Fruit fly (Drosophila melanogaster) whole organism, embryonic: ENCODE measurements around the gene CG9132.

Experiments used
- Adf1 ChIP-seq: fragments of 200-800 bp; sonication (Bioruptor generic); IDR thresholded peaks from 2 replicates; pipeline ENCODE4 v1.3.6; 2022; ENCODE audit warnings: missing biosample characterization, missing genetic modification characterization
- Aef1 ChIP-seq: fragments of 200-800 bp; sonication (Bioruptor generic); IDR thresholded peaks from 3 replicates; pipeline ENCODE4 v1.3.6; 2022; ENCODE audit warnings: missing biosample characterization, missing genetic modification characterization
- Awh ChIP-seq: fragments of 200-800 bp; sonication (Bioruptor generic); IDR thresholded peaks from 2 replicates; pipeline ENCODE4, ENCODE4 v1.3.6; 2022; ENCODE audit warnings: missing biosample characterization, missing genetic modification characterization
- CG10431 ChIP-seq: fragments of 200-800 bp; sonication (Bioruptor generic); optimal IDR thresholded peaks from 3 replicates; lab custom pipeline; 2018; ENCODE audit warnings: missing biosample characterization, mild to moderate bottlenecking, missing genetic modification characterization
- CG10565 ChIP-seq: fragments of 200-800 bp; sonication (Bioruptor generic); optimal IDR thresholded peaks from 3 replicates; lab custom pipeline; 2016; ENCODE audit warnings: missing biosample characterization, mild to moderate bottlenecking, missing genetic modification characterization
- CG12071 ChIP-seq: fragments of 200-800 bp; sonication (Bioruptor generic); optimal IDR thresholded peaks from 3 replicates; lab custom pipeline; 2018; ENCODE audit warnings: missing biosample characterization, mild to moderate bottlenecking, missing genetic modification characterization
- CG12104 ChIP-seq: fragments of 200-800 bp; sonication (Bioruptor generic); optimal IDR thresholded peaks from 3 replicates; lab custom pipeline; 2016; ENCODE audit warnings: missing biosample characterization, missing genetic modification characterization
- CG12236 ChIP-seq: fragments of 200-800 bp; sonication (Bioruptor generic); optimal IDR thresholded peaks from 2 replicates; lab custom pipeline; 2016; ENCODE audit warnings: missing biosample characterization, missing genetic modification characterization
- CG17568 ChIP-seq: fragments of 200-800 bp; sonication (Bioruptor generic); optimal IDR thresholded peaks from 2 replicates; lab custom pipeline; 2018; ENCODE audit warnings: missing biosample characterization, mild to moderate bottlenecking, missing genetic modification characterization, moderate library complexity
- CG17612 ChIP-seq: fragments of 200-800 bp; sonication (Bioruptor generic); IDR thresholded peaks from 2 replicates; pipeline ENCODE4 v1.3.6; 2022; ENCODE audit warnings: missing biosample characterization, missing genetic modification characterization
- CG2889 ChIP-seq: fragments of 200-800 bp; sonication (Bioruptor generic); IDR thresholded peaks from 3 replicates; pipeline ENCODE4 v1.3.6; 2022; ENCODE audit warnings: missing biosample characterization, missing genetic modification characterization
- CG31388 ChIP-seq: fragments of 200-800 bp; sonication (Bioruptor generic); optimal IDR thresholded peaks from 2 replicates; lab custom pipeline; 2016; ENCODE audit warnings: missing biosample characterization, missing genetic modification characterization
- CG34224 ChIP-seq: fragments of 200-800 bp; sonication (Bioruptor generic); IDR thresholded peaks from 3 replicates; pipeline ENCODE4 v1.3.6; 2022; ENCODE audit warnings: missing biosample characterization, missing genetic modification characterization; ENCODE audit not compliant: partially characterized antibody
- CG4424 ChIP-seq: fragments of 200-800 bp; sonication (Bioruptor generic); optimal IDR thresholded peaks from 3 replicates; lab custom pipeline; 2016; ENCODE audit warnings: missing biosample characterization, missing genetic modification characterization
- CG4707 ChIP-seq: fragments of 200-800 bp; sonication (Bioruptor generic); optimal IDR thresholded peaks from 2 replicates; lab custom pipeline; 2018; ENCODE audit warnings: missing biosample characterization, mild to moderate bottlenecking, missing genetic modification characterization, moderate library complexity
- CG5953 ChIP-seq: fragments of 200-800 bp; sonication (Bioruptor generic); IDR thresholded peaks from 2 replicates; pipeline ENCODE4 v1.3.6; 2022; ENCODE audit warnings: missing biosample characterization, missing genetic modification characterization
- CG7786 ChIP-seq: fragments of 200-800 bp; sonication (Bioruptor generic); optimal IDR thresholded peaks from 2 replicates; lab custom pipeline; 2016; ENCODE audit warnings: missing biosample characterization, missing genetic modification characterization
- CG9437 ChIP-seq: fragments of 200-800 bp; sonication (Bioruptor generic); optimal IDR thresholded peaks from 2 replicates; lab custom pipeline; 2018; ENCODE audit warnings: missing biosample characterization, mild to moderate bottlenecking, missing genetic modification characterization
- CG9609 ChIP-seq: fragments of 200-800 bp; sonication (Bioruptor generic); optimal IDR thresholded peaks from 3 replicates; lab custom pipeline; 2016; ENCODE audit warnings: missing biosample characterization, missing genetic modification characterization
- CG9817 ChIP-seq: fragments of 200-800 bp; sonication (Bioruptor generic); optimal IDR thresholded peaks from 2 replicates; lab custom pipeline; 2018; ENCODE audit warnings: missing biosample characterization, mild to moderate bottlenecking, missing genetic modification characterization, moderate library complexity
- Fer1 ChIP-seq: fragments of 200-800 bp; sonication (Bioruptor generic); optimal IDR thresholded peaks from 2 replicates; lab custom pipeline; 2017; ENCODE audit warnings: missing biosample characterization, mild to moderate bottlenecking, missing genetic modification characterization
- Hey ChIP-seq: fragments of 200-800 bp; sonication (Bioruptor generic); optimal IDR thresholded peaks from 3 replicates; lab custom pipeline; 2018; ENCODE audit warnings: missing biosample characterization, mild to moderate bottlenecking, missing genetic modification characterization
- Hr39 ChIP-seq: fragments of >200 bp; optimal IDR thresholded peaks from 2 replicates; lab custom pipeline; 2017
- Jarid2 ChIP-seq: fragments of 200-800 bp; sonication (Bioruptor generic); optimal IDR thresholded peaks from 3 replicates; lab custom pipeline; 2017; ENCODE audit warnings: mild to moderate bottlenecking, missing biosample characterization, missing genetic modification reagents, missing genetic modification characterization
- NfI ChIP-seq: fragments of 200-800 bp; sonication (Bioruptor generic); optimal IDR thresholded peaks from 3 replicates; lab custom pipeline; 2018; ENCODE audit warnings: missing biosample characterization, mild to moderate bottlenecking, missing genetic modification characterization, moderate library complexity
- Sry-δ ChIP-seq: fragments of 200-800 bp; sonication (Bioruptor generic); optimal IDR thresholded peaks from 2 replicates; lab custom pipeline; 2016; ENCODE audit warnings: missing biosample characterization, missing genetic modification characterization
- Trl ChIP-seq, 3 experiments: fragments of >200 bp in 2 of 3; fragments of 200-800 bp in 1 of 3; sonication (Bioruptor generic) in 1 of 3; optimal IDR thresholded peaks; 2 replicates in 1 of 3; 3 replicates in 2 of 3; lab custom pipeline; 2016 to 2017; ENCODE audit warnings: missing biosample characterization in 1 of 3, missing genetic modification characterization in 1 of 3
- br ChIP-seq: fragments of >200 bp; optimal IDR thresholded peaks from 2 replicates; lab custom pipeline; 2017
- btn ChIP-seq: fragments of 200-800 bp; sonication (Bioruptor generic); optimal IDR thresholded peaks from 2 replicates; lab custom pipeline; 2016; ENCODE audit warnings: missing biosample characterization, missing genetic modification characterization
- cato ChIP-seq: fragments of 200-800 bp; sonication (Bioruptor generic); optimal IDR thresholded peaks from 2 replicates; lab custom pipeline; 2016; ENCODE audit warnings: missing biosample characterization, missing genetic modification characterization, borderline replicate concordance
- dati ChIP-seq: fragments of 200-800 bp; sonication (Bioruptor generic); IDR thresholded peaks from 2 replicates; pipeline ENCODE4 v1.3.6; 2022; ENCODE audit warnings: missing biosample characterization, missing genetic modification characterization
- dysf ChIP-seq: fragments of 200-800 bp; sonication (Bioruptor generic); IDR thresholded peaks from 3 replicates; pipeline ENCODE4 v1.3.6; 2022; ENCODE audit warnings: missing biosample characterization, missing genetic modification characterization
- gce ChIP-seq: fragments of 200-800 bp; sonication (Bioruptor generic); IDR thresholded peaks from 3 replicates; pipeline ENCODE4 v1.3.6; 2022; ENCODE audit warnings: missing biosample characterization, missing genetic modification characterization
- gem ChIP-seq: fragments of 200-800 bp; sonication (Bioruptor generic); optimal IDR thresholded peaks from 2 replicates; lab custom pipeline; 2019; ENCODE audit warnings: missing biosample characterization, mild to moderate bottlenecking, missing genetic modification characterization, moderate library complexity
- gsb ChIP-seq: fragments of 200-800 bp; sonication (Bioruptor generic); IDR thresholded peaks from 2 replicates; pipeline ENCODE4 v1.3.6; 2022; ENCODE audit warnings: missing biosample characterization, missing genetic modification characterization
- ham ChIP-seq: fragments of 200-800 bp; sonication (Bioruptor generic); IDR thresholded peaks from 2 replicates; pipeline ENCODE4 v1.3.6; 2022; ENCODE audit warnings: missing biosample characterization, missing genetic modification characterization
- lmd ChIP-seq: fragments of 200-800 bp; sonication (Bioruptor generic); IDR thresholded peaks from 2 replicates; pipeline ENCODE4 v1.3.6; 2022; ENCODE audit warnings: missing biosample characterization, missing genetic modification characterization
- lov ChIP-seq, 2 experiments: fragments of 200-800 bp in 1 of 2; fragments of >200 bp in 1 of 2; sonication (Bioruptor generic) in 1 of 2; IDR thresholded peaks in 1 of 2; optimal IDR thresholded peaks in 1 of 2; 2 replicates in 1 of 2; 3 replicates in 1 of 2; pipeline versions ENCODE4 v1.3.6 to Lab custom; 2017 to 2022; ENCODE audit warnings: missing biosample characterization in 1 of 2, missing genetic modification characterization in 1 of 2
- luna ChIP-seq: fragments of 200-800 bp; sonication (Bioruptor generic); optimal IDR thresholded peaks from 2 replicates; lab custom pipeline; 2016; ENCODE audit warnings: missing biosample characterization, missing genetic modification characterization
- nerfin-2 ChIP-seq: fragments of 200-800 bp; sonication (Bioruptor generic); IDR thresholded peaks from 2 replicates; pipeline ENCODE4 v1.3.6; 2022; ENCODE audit warnings: missing biosample characterization, missing genetic modification characterization; ENCODE audit not compliant: partially characterized antibody
- org-1 ChIP-seq: fragments of 200-800 bp; sonication (Bioruptor generic); optimal IDR thresholded peaks from 2 replicates; lab custom pipeline; 2017; ENCODE audit warnings: missing biosample characterization, missing genetic modification characterization
- pho ChIP-seq: fragments of 200-800 bp; sonication (Bioruptor generic); optimal IDR thresholded peaks from 2 replicates; lab custom pipeline; 2016; ENCODE audit warnings: missing biosample characterization, missing genetic modification characterization
- prd ChIP-seq, 3 experiments: fragments of >200 bp in 2 of 3; fragments of 200-800 bp in 1 of 3; sonication (Bioruptor generic) in 1 of 3; optimal IDR thresholded peaks in 2 of 3; IDR thresholded peaks in 1 of 3; 2 replicates in 2 of 3; 3 replicates in 1 of 3; pipeline versions ENCODE4 v1.3.6 to Lab custom; 2017 to 2022; ENCODE audit warnings: missing biosample characterization in 1 of 3, missing genetic modification characterization in 1 of 3
- run ChIP-seq: fragments of 200-800 bp; sonication (Bioruptor generic); optimal IDR thresholded peaks from 3 replicates; lab custom pipeline; 2018; ENCODE audit warnings: missing biosample characterization, mild to moderate bottlenecking, missing genetic modification characterization
- salm ChIP-seq: fragments of 200-800 bp; sonication (Bioruptor generic); optimal IDR thresholded peaks from 2 replicates; lab custom pipeline; 2018; ENCODE audit warnings: missing biosample characterization, mild to moderate bottlenecking, missing genetic modification characterization
- sd ChIP-seq: fragments of 200-800 bp; sonication (Bioruptor generic); optimal IDR thresholded peaks from 3 replicates; lab custom pipeline; 2018; ENCODE audit warnings: missing biosample characterization, mild to moderate bottlenecking, missing genetic modification characterization, moderate library complexity
- toy ChIP-seq: fragments of 200-800 bp; sonication (Bioruptor generic); IDR thresholded peaks from 2 replicates; pipeline ENCODE4 v1.3.6; 2022; ENCODE audit warnings: missing biosample characterization, missing genetic modification characterization
- trem ChIP-seq: fragments of 200-800 bp; optimal IDR thresholded peaks from 3 replicates; lab custom pipeline; 2019; ENCODE audit warnings: missing biosample characterization, mild to moderate bottlenecking, missing genetic modification characterization, moderate library complexity
- vnd ChIP-seq: fragments of 200-800 bp; sonication (Bioruptor generic); IDR thresholded peaks from 3 replicates; pipeline ENCODE4 v1.3.6; 2022; ENCODE audit warnings: missing biosample characterization, missing genetic modification characterization; ENCODE audit not compliant: partially characterized antibody
- wek ChIP-seq: fragments of 200-800 bp; sonication (Bioruptor generic); optimal IDR thresholded peaks from 3 replicates; lab custom pipeline; 2018; ENCODE audit warnings: missing biosample characterization, mild to moderate bottlenecking, missing genetic modification characterization, moderate library complexity
- yki ChIP-seq: fragments of >200 bp; optimal IDR thresholded peaks from 3 replicates; lab custom pipeline; 2018

CG9132 gene

dm6 chrX:16822080-16822479 is 21.6 kb upstream of the CG9132 start (continued):
- peak; percentile 58 for TF ChIP-seq lmd (GFP tag; lab: Robert Waterston, UW)
- no peak for TF ChIP-seq CG12071 (GFP tag; lab: Kevin White, UChicago)
- no peak for TF ChIP-seq gce (GFP tag; lab: Robert Waterston, UW)
- TF ChIP-seq Fer1 (GFP tag; lab: Kevin White, UChicago): peak; percentile 52
- peak; percentile 18 for TF ChIP-seq CG9817 (tag; lab: Kevin White, UChicago)
- TF ChIP-seq gem: peak; percentile 74
- TF ChIP-seq cato (GFP tag; lab: Kevin White, UChicago): no peak
- TF ChIP-seq CG9609 (GFP tag; lab: Kevin White, UChicago): no peak
- TF ChIP-seq wek (GFP tag; lab: Kevin White, UChicago): no peak
- TF ChIP-seq CG10431 (GFP tag; lab: Kevin White, UChicago): no peak
- no peak for TF ChIP-seq ham
- no peak for TF ChIP-seq CG7786 (GFP tag; lab: Kevin White, UChicago)
- no peak for TF ChIP-seq CG9437 (GFP tag; lab: Kevin White, UChicago)
- TF ChIP-seq Awh: peak; percentile 61; the same call in 1 of the 2 replicates
- TF ChIP-seq CG4424 (GFP tag; lab: Kevin White, UChicago): peak; percentile 35
- no peak for TF ChIP-seq Hr39 (lab: Kevin White, UChicago)
- no peak for TF ChIP-seq luna (GFP tag; lab: Kevin White, UChicago)
- peak; percentile 22 for TF ChIP-seq run (tag; lab: Kevin White, UChicago)
- TF ChIP-seq vnd (GFP tag; lab: Robert Waterston, UW): no peak
- no peak for TF ChIP-seq dati
- no peak for TF ChIP-seq CG12104 (GFP tag; lab: Kevin White, UChicago)
- TF ChIP-seq Sry-δ (GFP tag; lab: Kevin White, UChicago): no peak
- no peak for TF ChIP-seq salm (tag; lab: Kevin White, UChicago)
- TF ChIP-seq CG12236: no peak
- no peak for TF ChIP-seq lov (optimal IDR thresholded peaks at IDR 0.05; lab: Kevin White, UChicago)
- TF ChIP-seq lov (GFP tag; IDR thresholded peaks at IDR 0.05; lab: Robert Waterston, UW): no peak
- TF ChIP-seq Jarid2 (GFP tag; lab: Kevin White, UChicago): no peak
- no peak for TF ChIP-seq prd (optimal IDR thresholded peaks at IDR 0.05; lab: Kevin White, UChicago)
- TF ChIP-seq prd (GFP tag; IDR thresholded peaks at IDR 0.05; lab: Robert Waterston, UW): peak; percentile 65
- TF ChIP-seq CG34224 (GFP tag; lab: Robert Waterston, UW): no peak
- peak; percentile 41; the same call in 1 of the 2 replicates for TF ChIP-seq CG5953
- TF ChIP-seq btn: no peak
- TF ChIP-seq sd (tag; lab: Kevin White, UChicago): no peak
- TF ChIP-seq Hey (tag; lab: Kevin White, UChicago): no peak
- TF ChIP-seq gsb (GFP tag; lab: Robert Waterston, UW): 0 out of 2 replicates have a peak, but pooled peaks have one; percentile 23
- peak; percentile 4 for TF ChIP-seq trem (tag; lab: Kevin White, UChicago)
- TF ChIP-seq CG17612 (GFP tag; lab: Robert Waterston, UW): no peak
- 0 out of 3 replicates have a peak, but pooled peaks have one; percentile 46 for TF ChIP-seq CG2889 (GFP tag; lab: Robert Waterston, UW)
- no peak for TF ChIP-seq Adf1
- no peak for TF ChIP-seq CG10565 (GFP tag; lab: Kevin White, UChicago)
- peak; percentile 14 for TF ChIP-seq org-1 (GFP tag; lab: Kevin White, UChicago)
- TF ChIP-seq br: no peak
- TF ChIP-seq CG17568 (GFP tag; lab: Kevin White, UChicago): peak; percentile 9
- TF ChIP-seq Trl (optimal IDR thresholded peaks at IDR 0.05; lab: Kevin White, UChicago): no peak
- TF ChIP-seq Trl (GFP tag; optimal IDR thresholded peaks at IDR 0.05; lab: Kevin White, UChicago): no peak
- no peak for TF ChIP-seq CG31388 (GFP tag; lab: Kevin White, UChicago)
- TF ChIP-seq pho: no peak
- no peak for TF ChIP-seq toy
- TF ChIP-seq CG4707 (GFP tag; lab: Kevin White, UChicago): no peak
- TF ChIP-seq NfI (GFP tag; lab: Kevin White, UChicago): peak; percentile 31
- peak; percentile 70 for TF ChIP-seq dysf (GFP tag; lab: Robert Waterston, UW)
- peak; percentile 52 for TF ChIP-seq Aef1 (GFP tag; lab: Robert Waterston, UW)
- no peak for TF ChIP-seq yki (lab: Kevin White, UChicago)
- TF ChIP-seq nerfin-2 (GFP tag; lab: Robert Waterston, UW): no peak
